Worm (Caenorhabditis elegans): Measurements from ENCODE around the gene lips-15.

Gene lips-15

DNA sequence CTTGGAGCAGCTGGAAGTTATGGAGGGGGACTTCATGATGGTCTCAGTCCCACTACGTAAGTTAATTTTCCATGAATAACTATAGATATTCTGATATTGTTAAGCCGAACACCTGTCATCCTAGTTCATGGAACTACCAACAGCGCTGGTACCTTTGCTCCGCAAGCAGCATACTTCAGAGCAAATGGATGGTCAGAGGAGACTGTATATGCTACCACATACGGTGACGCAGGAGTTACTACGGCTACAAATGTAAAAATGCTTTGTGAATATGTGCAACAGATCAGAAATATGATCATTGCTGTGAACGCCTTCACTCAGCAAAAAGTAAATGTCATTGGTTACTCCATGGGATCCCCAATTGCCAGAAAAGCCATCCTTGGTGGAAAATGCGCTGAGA, 1.9 kb downstream of the lips-15 start:
- TF ChIP-seq sem-2 (GFP tag; optimal IDR thresholded peaks at IDR 0.05) (no peak), mep-1 (tag; optimal IDR thresholded peaks at IDR 0.05) (no peak), sptf-1 (tag; optimal IDR thresholded peaks at IDR 0.05) (no peak), unc-39 (tag; optimal IDR thresholded peaks at IDR 0.05) (no peak), snpc-4 (tag; optimal IDR thresholded peaks at IDR 0.05) (no peak), mls-2 (tag; optimal IDR thresholded peaks at IDR 0.05) (no peak), lsy-2 (tag; optimal IDR thresholded peaks at IDR 0.05) (no peak)

DNA sequence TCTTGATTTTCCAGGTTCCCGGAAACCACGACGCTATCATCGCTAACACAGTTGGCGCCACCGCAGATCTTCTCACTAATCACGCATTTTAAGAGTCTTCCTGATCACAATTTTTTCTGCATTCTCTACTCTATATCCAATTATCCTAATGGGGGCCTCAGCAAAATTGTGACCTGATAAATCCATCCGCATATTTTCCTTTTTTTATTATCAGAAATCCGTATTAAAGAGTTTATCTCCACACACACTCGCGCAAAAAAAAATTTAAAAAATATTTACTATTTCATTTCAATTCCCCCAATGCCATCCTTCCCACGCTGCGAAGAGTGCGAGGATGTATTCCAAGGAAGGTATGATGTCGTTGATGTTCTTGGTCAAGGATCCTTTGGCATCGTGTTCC, 2.7 kb downstream of the lips-15 start, which contains the start of gene Y38E10A.8:
Gene Y38E10A.8, plus strand, starts transcription at position 301 of the 400 bp plus-strand sequence.
- TF ChIP-seq ceh-39 (tag; optimal IDR thresholded peaks at IDR 0.05) (no peak), lin-32 (GFP tag; optimal IDR thresholded peaks at IDR 0.05) (no peak), pha-4 (tag; optimal IDR thresholded peaks at IDR 0.05) (no peak), blmp-1 (tag; optimal IDR thresholded peaks at IDR 0.05) (no peak), M03D4.4 (tag; optimal IDR thresholded peaks at IDR 0.05) (no peak), tbx-8 (GFP tag; optimal IDR thresholded peaks at IDR 0.05) (no peak), sem-2 (GFP tag; optimal IDR thresholded peaks at IDR 0.05) (no peak), mep-1 (tag; optimal IDR thresholded peaks at IDR 0.05) (no peak), elt-3 (tag; optimal IDR thresholded peaks at IDR 0.05) (no peak), ceh-83 (GFP tag; optimal IDR thresholded peaks at IDR 0.05) (no peak), nhr-2 (tag; optimal IDR thresholded peaks at IDR 0.05) (no peak), elt-1 (tag; optimal IDR thresholded peaks at IDR 0.05; ENCODE audit: borderline replicate concordance, insufficient read depth) (no peak)

DNA sequence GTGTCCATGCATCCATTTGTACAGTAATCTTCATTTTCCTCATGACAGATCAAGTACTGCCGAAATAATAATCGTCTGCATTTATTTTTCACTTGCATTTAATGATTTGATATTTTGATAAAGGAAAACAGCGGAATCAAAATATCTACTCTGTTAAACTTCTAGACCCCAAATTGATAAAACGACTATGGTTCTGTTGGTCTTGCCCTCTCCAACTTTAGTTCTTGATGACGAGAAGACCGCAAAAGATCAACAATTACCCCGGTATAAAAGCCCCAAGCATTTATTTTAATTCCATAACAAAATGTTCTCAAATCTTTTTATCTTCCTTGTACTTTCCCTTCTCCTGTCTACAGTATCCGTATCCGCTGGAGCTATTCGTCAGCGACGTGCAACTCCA, 4.5 kb downstream of the lips-15 start, which contains the start of gene Y38E10A.9:
Gene Y38E10A.9, plus strand, starts transcription at position 301 of the 400 bp plus-strand sequence.
- TF ChIP-seq ham-2 (GFP tag; optimal IDR thresholded peaks at IDR 0.05) (no peak), tbx-8 (GFP tag; optimal IDR thresholded peaks at IDR 0.05) (no peak), unc-39 (tag; optimal IDR thresholded peaks at IDR 0.05) (no peak), nhr-28 (tag; optimal IDR thresholded peaks at IDR 0.05) (no peak)

DNA sequence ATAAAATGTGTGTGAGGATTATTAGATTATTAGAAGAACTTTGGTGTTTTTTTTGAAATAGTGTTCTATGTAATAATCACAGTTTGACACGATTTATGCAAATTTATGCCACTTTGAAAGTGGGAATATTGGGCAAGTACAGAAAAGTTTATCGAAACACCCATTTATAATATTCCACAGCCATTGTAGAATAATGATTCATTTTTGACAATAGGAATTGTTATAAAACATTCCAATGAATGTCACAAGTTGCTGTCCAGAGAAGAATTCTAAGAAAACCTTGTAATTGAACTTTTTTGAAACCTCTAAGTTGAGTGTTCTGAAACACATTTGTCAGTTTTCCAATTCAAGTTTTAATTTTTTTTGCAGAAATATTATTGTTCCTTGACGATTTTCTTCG, 8.0 kb downstream of the lips-15 start, which contains the start of gene nspe-4:
Gene nspe-4, plus strand, starts transcription at position 301 of the 400 bp plus-strand sequence.
- TF ChIP-seq cnd-1 (tag; optimal IDR thresholded peaks at IDR 0.05) (no peak), lin-32 (GFP tag; optimal IDR thresholded peaks at IDR 0.05) (no peak), nhr-28 (tag; optimal IDR thresholded peaks at IDR 0.05) (no peak), nhr-76 (tag; optimal IDR thresholded peaks at IDR 0.05) (no peak), flh-1 (GFP tag; optimal IDR thresholded peaks at IDR 0.05) (no peak), drap-1 (GFP tag; optimal IDR thresholded peaks at IDR 0.05) (no peak)

DNA sequence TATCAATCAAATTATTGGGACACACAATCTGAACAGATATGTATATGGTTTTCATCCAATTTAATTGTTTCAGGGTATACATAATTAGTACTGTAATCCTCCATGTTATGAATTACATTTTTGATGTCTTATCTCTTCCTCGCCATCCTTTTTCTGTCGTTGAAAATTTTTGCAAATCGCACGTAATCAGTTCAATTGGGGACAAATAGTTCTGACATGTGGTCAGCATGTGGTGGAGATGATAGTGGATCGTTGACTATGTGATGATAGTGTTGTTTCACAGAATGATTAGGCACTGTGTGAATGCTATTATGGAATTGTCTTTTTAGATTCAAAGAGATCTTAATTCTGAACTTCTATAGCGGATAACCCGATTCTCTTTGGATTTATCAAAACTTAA, 11.2 kb downstream of the lips-15 start:
- TF ChIP-seq sptf-1 (tag; optimal IDR thresholded peaks at IDR 0.05): no peak
- no peak for TF ChIP-seq nhr-76 (tag; optimal IDR thresholded peaks at IDR 0.05)
- no peak for TF ChIP-seq unc-120 (tag; optimal IDR thresholded peaks at IDR 0.05; ENCODE audit: poor library complexity, severe bottlenecking)
- TF ChIP-seq pha-4 (tag; optimal IDR thresholded peaks at IDR 0.05): no peak

DNA sequence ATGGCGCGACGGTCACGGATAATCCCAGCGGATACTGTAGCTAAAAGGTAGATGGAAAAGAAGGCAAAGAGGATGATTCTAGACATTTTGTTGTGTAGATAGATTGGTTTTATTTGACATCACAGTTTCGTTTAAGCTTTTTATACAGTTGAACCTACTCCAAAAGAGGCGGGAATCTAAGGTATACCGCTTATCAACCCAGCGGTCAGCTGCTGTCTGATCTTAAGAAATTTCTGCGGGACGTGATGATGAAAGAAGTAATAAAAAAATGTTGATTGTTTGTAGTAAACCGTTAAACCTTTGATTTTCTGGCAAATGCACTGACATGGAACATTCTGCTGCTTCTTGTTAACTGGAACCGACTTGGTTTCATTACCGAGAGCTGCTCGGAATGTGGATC, 11.9 kb downstream of the lips-15 start, which contains the start of gene nspe-6:
Gene nspe-6, minus strand, starts transcription at position 101 of the 400 bp plus-strand sequence.
- TF ChIP-seq nhr-76 (tag; optimal IDR thresholded peaks at IDR 0.05): no peak
- no peak for TF ChIP-seq blmp-1 (tag; optimal IDR thresholded peaks at IDR 0.05)
- TF ChIP-seq ceh-43 (GFP tag; optimal IDR thresholded peaks at IDR 0.05): no peak
- TF ChIP-seq ceh-39 (tag; optimal IDR thresholded peaks at IDR 0.05): no peak
- TF ChIP-seq tbx-8 (GFP tag; optimal IDR thresholded peaks at IDR 0.05): no peak
- no peak for TF ChIP-seq ham-2 (GFP tag; optimal IDR thresholded peaks at IDR 0.05)
- no peak for TF ChIP-seq nhr-28 (tag; optimal IDR thresholded peaks at IDR 0.05)
- no peak for TF ChIP-seq nhr-12 (tag; optimal IDR thresholded peaks at IDR 0.05)
- no peak for TF ChIP-seq nhr-2 (tag; optimal IDR thresholded peaks at IDR 0.05)
- TF ChIP-seq sptf-1 (tag; optimal IDR thresholded peaks at IDR 0.05): no peak
- TF ChIP-seq lsy-2 (tag; optimal IDR thresholded peaks at IDR 0.05): no peak
- no peak for TF ChIP-seq drap-1 (GFP tag; optimal IDR thresholded peaks at IDR 0.05)
- no peak for TF ChIP-seq M03D4.4 (tag; optimal IDR thresholded peaks at IDR 0.05)
- no peak for TF ChIP-seq zip-8 (tag; optimal IDR thresholded peaks at IDR 0.05)
- no peak for TF ChIP-seq pha-4 (tag; optimal IDR thresholded peaks at IDR 0.05)
- TF ChIP-seq hlh-1 (tag; optimal IDR thresholded peaks at IDR 0.05): no peak
